Fruit fly (Drosophila melanogaster): ENCODE results near the gene CG33658.

The CG33658 gene

dm6 chr3R:24813637-24814301 is 27.2 kb downstream of the CG33658 start, which contains the start of the genes lili and CG34150 (continued):
- TF ChIP-seq maf-S (GFP tag; optimal IDR thresholded peaks at IDR 0.05) (peak; percentile 62), lilli (GFP tag; optimal IDR thresholded peaks at IDR 0.05) (peak; percentile 88), shn (GFP tag; optimal IDR thresholded peaks at IDR 0.05) (peak; percentile 47), gcm2 (GFP tag; optimal IDR thresholded peaks at IDR 0.05) (peak; percentile 48), CG10274 (GFP tag; optimal IDR thresholded peaks at IDR 0.05) (no peak), gsb-n (tag; optimal IDR thresholded peaks at IDR 0.05) (peak; percentile 43), CG12155 (GFP tag; optimal IDR thresholded peaks at IDR 0.05) (peak; percentile 82), psq (GFP tag; optimal IDR thresholded peaks at IDR 0.05) (peak; percentile 57), CG5180 (GFP tag; optimal IDR thresholded peaks at IDR 0.05) (no peak), CG13296 (GFP tag; optimal IDR thresholded peaks at IDR 0.05) (peak; percentile 74), Atf6 (GFP tag; IDR thresholded peaks at IDR 0.05) (peak; percentile 80; the same call in 1 of the 2 replicates), Jarid2 (GFP tag; optimal IDR thresholded peaks at IDR 0.05) (peak; percentile 90), dpn (GFP tag; optimal IDR thresholded peaks at IDR 0.05) (peak; percentile 81), CG32532 (GFP tag; IDR thresholded peaks at IDR 0.05) (peak; percentile 81), CG4282 (GFP tag; optimal IDR thresholded peaks at IDR 0.05) (no peak), Hand (GFP tag; optimal IDR thresholded peaks at IDR 0.05) (no peak), CG4424 (GFP tag; optimal IDR thresholded peaks at IDR 0.05) (peak; percentile 78), bigmax (GFP tag; optimal IDR thresholded peaks at IDR 0.05) (no peak), sob (GFP tag; IDR thresholded peaks at IDR 0.05) (peak; percentile 86), CG7963 (GFP tag; IDR thresholded peaks at IDR 0.05; ENCODE audit: partially characterized antibody) (peak; percentile 60; the same call in 1 of the 3 replicates), CG10147 (GFP tag; optimal IDR thresholded peaks at IDR 0.05) (peak; percentile 70), sd (tag; optimal IDR thresholded peaks at IDR 0.05) (peak; percentile 65), CG6683 (GFP tag; optimal IDR thresholded peaks at IDR 0.05) (no peak), Atf-2 (GFP tag; optimal IDR thresholded peaks at IDR 0.05) (peak; percentile 62), HmgD (GFP tag; optimal IDR thresholded peaks at IDR 0.05) (no peak), Blimp-1 (GFP tag; optimal IDR thresholded peaks at IDR 0.05) (peak; percentile 76), cato (GFP tag; optimal IDR thresholded peaks at IDR 0.05; ENCODE audit: borderline replicate concordance) (peak; percentile 34), CG14050 (GFP tag; IDR thresholded peaks at IDR 0.05) (peak; percentile 48; the same call in 1 of the 3 replicates), slbo (GFP tag; IDR thresholded peaks at IDR 0.05) (peak; percentile 86), sr (GFP tag; IDR thresholded peaks at IDR 0.05) (no peak), mirr (GFP tag; optimal IDR thresholded peaks at IDR 0.05) (no peak), HHEX (GFP tag; optimal IDR thresholded peaks at IDR 0.05) (no peak), dmrt99B (tag; optimal IDR thresholded peaks at IDR 0.05) (no peak), ci (GFP tag; IDR thresholded peaks at IDR 0.05) (peak; percentile 73), CG17802 (tag; optimal IDR thresholded peaks at IDR 0.05) (no peak), Dll (GFP tag; IDR thresholded peaks at IDR 0.05; ENCODE audit: partially characterized antibody) (peak; percentile 88), hb (GFP tag; IDR thresholded peaks at IDR 0.05; ENCODE audit: partially characterized antibody) (peak; percentile 67; the same call in 1 of the 3 replicates), CG3726 (GFP tag; IDR thresholded peaks at IDR 0.05) (0 out of 3 replicates have a peak, but pooled peaks have one; percentile 31), CG31441 (GFP tag; IDR thresholded peaks at IDR 0.05) (peak; percentile 78), Scr (GFP tag; IDR thresholded peaks at IDR 0.05; ENCODE audit: partially characterized antibody) (peak; percentile 84), Mad (GFP tag; optimal IDR thresholded peaks at IDR 0.05) (peak; percentile 87), CG30431 (GFP tag; optimal IDR thresholded peaks at IDR 0.05) (no peak), CG6854 (GFP tag; optimal IDR thresholded peaks at IDR 0.05) (no peak), GATAe (GFP tag; conservative IDR thresholded peaks at IDR 0.05) (no peak), NC2β (GFP tag; optimal IDR thresholded peaks at IDR 0.05) (peak; percentile 62), YL-1 (GFP tag; optimal IDR thresholded peaks at IDR 0.05) (peak; percentile 79), ac (GFP tag; optimal IDR thresholded peaks at IDR 0.05) (no peak), ssp (GFP tag; IDR thresholded peaks at IDR 0.05) (peak; percentile 71), pum (GFP tag; optimal IDR thresholded peaks at IDR 0.05) (peak; percentile 61)
